Fruit fly (Drosophila melanogaster) whole organism, embryonic: ENCODE data around the gene CG31360.

ENCODE experiments used
- BEAF-32 ChIP-seq: fragments of 200-800 bp; sonication (Bioruptor generic); optimal IDR thresholded peaks from 3 replicates; lab custom pipeline; 2017; ENCODE audit warnings: missing biosample characterization, missing genetic modification characterization, mild to moderate bottlenecking, moderate library complexity, missing genetic modification reagents
- CG10431 ChIP-seq: fragments of 200-800 bp; sonication (Bioruptor generic); optimal IDR thresholded peaks from 3 replicates; lab custom pipeline; 2018; ENCODE audit warnings: missing biosample characterization, mild to moderate bottlenecking, missing genetic modification characterization
- CG12236 ChIP-seq: fragments of 200-800 bp; sonication (Bioruptor generic); optimal IDR thresholded peaks from 2 replicates; lab custom pipeline; 2016; ENCODE audit warnings: missing biosample characterization, missing genetic modification characterization
- CG12391 ChIP-seq: fragments of 200-800 bp; sonication (Bioruptor generic); optimal IDR thresholded peaks from 3 replicates; lab custom pipeline; 2018; ENCODE audit warnings: missing biosample characterization, mild to moderate bottlenecking, missing genetic modification characterization, moderate library complexity
- CG12942 ChIP-seq: fragments of 200-800 bp; sonication (Bioruptor generic); optimal IDR thresholded peaks from 3 replicates; lab custom pipeline; 2016; ENCODE audit warnings: missing biosample characterization, missing genetic modification characterization
- CG14441 ChIP-seq: fragments of 200-800 bp; sonication (Bioruptor generic); IDR thresholded peaks from 2 replicates; pipeline ENCODE4 v1.3.6; 2022; ENCODE audit warnings: missing biosample characterization, missing genetic modification characterization
- CG17912 ChIP-seq: fragments of 200-800 bp; sonication (Bioruptor generic); optimal IDR thresholded peaks from 2 replicates; lab custom pipeline; 2018; ENCODE audit warnings: missing biosample characterization, mild to moderate bottlenecking, missing genetic modification characterization
- CG2120 ChIP-seq: fragments of 200-800 bp; sonication (Bioruptor generic); optimal IDR thresholded peaks from 3 replicates; lab custom pipeline; 2016; ENCODE audit warnings: missing biosample characterization, missing genetic modification characterization
- CG30020 ChIP-seq: fragments of 200-800 bp; optimal IDR thresholded peaks from 2 replicates; lab custom pipeline; 2019; ENCODE audit warnings: missing biosample characterization, mild to moderate bottlenecking, missing genetic modification characterization, moderate library complexity
- CG3163 ChIP-seq: fragments of 200-800 bp; sonication (Bioruptor generic); optimal IDR thresholded peaks from 3 replicates; lab custom pipeline; 2016; ENCODE audit warnings: missing biosample characterization, missing genetic modification characterization
- CG32767 ChIP-seq: fragments of 200-800 bp; sonication (Bioruptor generic); IDR thresholded peaks from 2 replicates; pipeline ENCODE4 v1.3.6; 2022; ENCODE audit warnings: missing biosample characterization, missing genetic modification characterization
- CG3407 ChIP-seq: fragments of 200-800 bp; sonication (Bioruptor generic); optimal IDR thresholded peaks from 2 replicates; lab custom pipeline; 2018; ENCODE audit warnings: missing biosample characterization, mild to moderate bottlenecking, missing genetic modification characterization
- CG5180 ChIP-seq: fragments of 200-800 bp; sonication (Bioruptor generic); optimal IDR thresholded peaks from 3 replicates; lab custom pipeline; 2017; ENCODE audit warnings: missing biosample characterization, missing genetic modification characterization, mild to moderate bottlenecking, moderate library complexity, missing genetic modification reagents
- CG6254 ChIP-seq: fragments of 200-800 bp; sonication (Bioruptor generic); optimal IDR thresholded peaks from 3 replicates; lab custom pipeline; 2017; ENCODE audit warnings: mild to moderate bottlenecking, missing biosample characterization, missing genetic modification reagents, missing genetic modification characterization
- CG7745 ChIP-seq: fragments of 200-800 bp; sonication (Bioruptor generic); optimal IDR thresholded peaks from 2 replicates; lab custom pipeline; 2018; ENCODE audit warnings: missing biosample characterization, mild to moderate bottlenecking, missing genetic modification characterization, moderate library complexity
- CG9437 ChIP-seq: fragments of 200-800 bp; sonication (Bioruptor generic); optimal IDR thresholded peaks from 2 replicates; lab custom pipeline; 2018; ENCODE audit warnings: missing biosample characterization, mild to moderate bottlenecking, missing genetic modification characterization
- CG9727 ChIP-seq: fragments of 200-800 bp; sonication (Bioruptor generic); optimal IDR thresholded peaks from 3 replicates; lab custom pipeline; 2017; ENCODE audit warnings: missing biosample characterization, mild to moderate bottlenecking, missing genetic modification characterization
- CG9797 ChIP-seq: fragments of 200-800 bp; sonication (Bioruptor generic); optimal IDR thresholded peaks from 3 replicates; lab custom pipeline; 2018; ENCODE audit warnings: missing biosample characterization, mild to moderate bottlenecking, missing genetic modification characterization
- CG9932 ChIP-seq: fragments of 200-800 bp; sonication (Bioruptor generic); IDR thresholded peaks from 2 replicates; pipeline ENCODE4 v1.3.6; 2022; ENCODE audit warnings: missing biosample characterization, missing genetic modification characterization
- Dref ChIP-seq: fragments of 200-800 bp; sonication (Bioruptor generic); IDR thresholded peaks from 2 replicates; pipeline ENCODE4 v1.3.6; 2022; ENCODE audit warnings: missing biosample characterization, missing genetic modification characterization
- E2f1 ChIP-seq: fragments of 200-800 bp; sonication (Bioruptor generic); IDR thresholded peaks from 2 replicates; pipeline ENCODE4 v1.3.6; 2022; ENCODE audit warnings: missing biosample characterization, missing genetic modification characterization
- HLH54F ChIP-seq: fragments of 200-800 bp; sonication (Bioruptor generic); optimal IDR thresholded peaks from 3 replicates; lab custom pipeline; 2016; ENCODE audit warnings: missing biosample characterization, missing genetic modification characterization
- Hey ChIP-seq: fragments of 200-800 bp; sonication (Bioruptor generic); optimal IDR thresholded peaks from 3 replicates; lab custom pipeline; 2018; ENCODE audit warnings: missing biosample characterization, mild to moderate bottlenecking, missing genetic modification characterization
- Hr3 ChIP-seq: fragments of 200-800 bp; sonication (Bioruptor generic); optimal IDR thresholded peaks from 3 replicates; lab custom pipeline; 2016; ENCODE audit warnings: missing biosample characterization, missing genetic modification characterization
- Lpt ChIP-seq: fragments of >200 bp; optimal IDR thresholded peaks from 2 replicates; lab custom pipeline; 2018; ENCODE audit warnings: missing biosample characterization, missing genetic modification characterization
- Max ChIP-seq: fragments of 200-800 bp; sonication (Bioruptor generic); optimal IDR thresholded peaks from 2 replicates; lab custom pipeline; 2016; ENCODE audit warnings: missing biosample characterization, mild to moderate bottlenecking, missing genetic modification characterization
- NC2β ChIP-seq: fragments of 200-800 bp; sonication (Bioruptor generic); optimal IDR thresholded peaks from 2 replicates; lab custom pipeline; 2016; ENCODE audit warnings: missing biosample characterization, missing genetic modification characterization
- Optix ChIP-seq: fragments of 200-800 bp; sonication (Bioruptor generic); IDR thresholded peaks from 3 replicates; pipeline ENCODE4 v1.3.6; 2022; ENCODE audit warnings: missing biosample characterization, missing genetic modification characterization
- Rfx ChIP-seq: fragments of 200-800 bp; sonication (Bioruptor generic); IDR thresholded peaks from 2 replicates; pipeline ENCODE4 v1.3.6; 2022; ENCODE audit warnings: missing biosample characterization, missing genetic modification characterization
- Sin3A ChIP-seq: fragments of >200 bp; optimal IDR thresholded peaks from 2 replicates; lab custom pipeline; 2018
- Xbp1 ChIP-seq: fragments of 200-800 bp; sonication (Bioruptor generic); optimal IDR thresholded peaks from 3 replicates; lab custom pipeline; 2016; ENCODE audit warnings: missing biosample characterization, mild to moderate bottlenecking, missing genetic modification characterization
- abd-A ChIP-seq: fragments of 200-800 bp; sonication (Bioruptor generic); optimal IDR thresholded peaks from 3 replicates; lab custom pipeline; 2019; ENCODE audit warnings: missing biosample characterization, mild to moderate bottlenecking, missing genetic modification characterization, moderate library complexity
- crc ChIP-seq: fragments of 200-800 bp; sonication (Bioruptor generic); optimal IDR thresholded peaks from 2 replicates; lab custom pipeline; 2016; ENCODE audit warnings: missing biosample characterization, missing genetic modification characterization
- crol ChIP-seq: fragments of 200-800 bp; sonication (Bioruptor generic); IDR thresholded peaks from 2 replicates; pipeline ENCODE4 v1.3.6; 2022; ENCODE audit warnings: missing biosample characterization, missing genetic modification characterization
- da ChIP-seq: fragments of 200-800 bp; sonication (Bioruptor generic); optimal IDR thresholded peaks from 2 replicates; lab custom pipeline; 2016; ENCODE audit warnings: missing biosample characterization, missing genetic modification characterization
- disco-r ChIP-seq: fragments of 200-800 bp; sonication (Bioruptor generic); optimal IDR thresholded peaks from 2 replicates; lab custom pipeline; 2016; ENCODE audit warnings: missing biosample characterization, missing genetic modification characterization
- fd102C ChIP-seq: fragments of 200-800 bp; sonication (Bioruptor generic); optimal IDR thresholded peaks from 2 replicates; lab custom pipeline; 2018; ENCODE audit warnings: missing biosample characterization, mild to moderate bottlenecking, missing genetic modification characterization, moderate library complexity
- ham ChIP-seq: fragments of 200-800 bp; sonication (Bioruptor generic); IDR thresholded peaks from 2 replicates; pipeline ENCODE4 v1.3.6; 2022; ENCODE audit warnings: missing biosample characterization, missing genetic modification characterization
- jing ChIP-seq: fragments of 200-800 bp; sonication (Bioruptor generic); optimal IDR thresholded peaks from 2 replicates; lab custom pipeline; 2018; ENCODE audit warnings: missing biosample characterization, mild to moderate bottlenecking, missing genetic modification characterization
- kni ChIP-seq: fragments of 200-800 bp; sonication (Bioruptor generic); optimal IDR thresholded peaks from 3 replicates; lab custom pipeline; 2017; ENCODE audit warnings: mild to moderate bottlenecking, missing biosample characterization, missing genetic modification reagents, missing genetic modification characterization
- lab ChIP-seq: fragments of 200-800 bp; sonication (Bioruptor generic); optimal IDR thresholded peaks from 3 replicates; lab custom pipeline; 2017; ENCODE audit warnings: missing biosample characterization, missing genetic modification characterization, mild to moderate bottlenecking, moderate library complexity, missing genetic modification reagents
- luna ChIP-seq: fragments of 200-800 bp; sonication (Bioruptor generic); optimal IDR thresholded peaks from 2 replicates; lab custom pipeline; 2016; ENCODE audit warnings: missing biosample characterization, missing genetic modification characterization
- mirr ChIP-seq: fragments of 200-800 bp; sonication (Bioruptor generic); optimal IDR thresholded peaks from 3 replicates; lab custom pipeline; 2018; ENCODE audit warnings: missing biosample characterization, mild to moderate bottlenecking, missing genetic modification characterization
- nerfin-2 ChIP-seq: fragments of 200-800 bp; sonication (Bioruptor generic); IDR thresholded peaks from 2 replicates; pipeline ENCODE4 v1.3.6; 2022; ENCODE audit warnings: missing biosample characterization, missing genetic modification characterization; ENCODE audit not compliant: partially characterized antibody
- oc ChIP-seq: fragments of 200-800 bp; sonication (Bioruptor generic); optimal IDR thresholded peaks from 2 replicates; lab custom pipeline; 2018; ENCODE audit warnings: missing biosample characterization, mild to moderate bottlenecking, missing genetic modification characterization, moderate library complexity
- otp ChIP-seq: fragments of 200-800 bp; sonication (Bioruptor generic); IDR thresholded peaks from 3 replicates; pipeline ENCODE4, ENCODE4 v1.3.6; 2022; ENCODE audit warnings: missing biosample characterization, missing genetic modification characterization
- scrt ChIP-seq: fragments of 200-800 bp; sonication (Bioruptor generic); optimal IDR thresholded peaks from 2 replicates; lab custom pipeline; 2018; ENCODE audit warnings: missing biosample characterization, mild to moderate bottlenecking, missing genetic modification characterization, moderate library complexity
- sens-2 ChIP-seq: fragments of 200-800 bp; sonication (Bioruptor generic); IDR thresholded peaks from 2 replicates; pipeline ENCODE4 v1.3.6; 2022; ENCODE audit warnings: missing biosample characterization, missing genetic modification characterization
- slp2 ChIP-seq: fragments of 200-800 bp; sonication (Bioruptor generic); optimal IDR thresholded peaks from 2 replicates; lab custom pipeline; 2016; ENCODE audit warnings: missing biosample characterization, missing genetic modification characterization
- toy ChIP-seq: fragments of 200-800 bp; sonication (Bioruptor generic); IDR thresholded peaks from 2 replicates; pipeline ENCODE4 v1.3.6; 2022; ENCODE audit warnings: missing biosample characterization, missing genetic modification characterization
- trh ChIP-seq: fragments of 200-800 bp; sonication (Bioruptor generic); optimal IDR thresholded peaks from 2 replicates; lab custom pipeline; 2016; ENCODE audit warnings: missing biosample characterization, missing genetic modification characterization

Gene CG31360

dm6 chr3R:17710900-17711645 lies 26.2 kb downstream of the CG31360 start (continued):
- no peak for TF ChIP-seq slp2 (GFP tag; lab: Kevin White, UChicago)
- TF ChIP-seq CG9797 (GFP tag; lab: Kevin White, UChicago): no peak
- no peak for TF ChIP-seq CG2120
- no peak for TF ChIP-seq scrt (GFP tag; lab: Kevin White, UChicago)
- TF ChIP-seq BEAF-32 (GFP tag; lab: Kevin White, UChicago): no peak
- no peak for TF ChIP-seq otp
- peak; percentile 34 for TF ChIP-seq oc (tag; lab: Kevin White, UChicago)
- no peak for TF ChIP-seq CG3407
- peak; percentile 30; the same call in 1 of the 2 replicates for TF ChIP-seq CG32767 (GFP tag; lab: Robert Waterston, UW)
- no peak for TF ChIP-seq CG9932 (GFP tag; lab: Robert Waterston, UW)
- TF ChIP-seq CG30020 (tag; lab: Kevin White, UChicago): no peak
- no peak for TF ChIP-seq Optix
- peak; percentile 18 for TF ChIP-seq CG7745
- no peak for TF ChIP-seq CG9437 (GFP tag; lab: Kevin White, UChicago)
- TF ChIP-seq CG12391 (tag; lab: Kevin White, UChicago): no peak
- TF ChIP-seq Rfx (GFP tag; lab: Robert Waterston, UW): no peak
- TF ChIP-seq Xbp1: no peak
- no peak for TF ChIP-seq Max (GFP tag; lab: Kevin White, UChicago)
- peak; percentile 26 for TF ChIP-seq Lpt (GFP tag; lab: Kevin White, UChicago)
- peak; percentile 88 for TF ChIP-seq CG5180 (GFP tag; lab: Kevin White, UChicago)
- no peak for TF ChIP-seq Sin3A (lab: Kevin White, UChicago)
- TF ChIP-seq CG17912 (GFP tag; lab: Kevin White, UChicago): no peak
- TF ChIP-seq Hey (tag; lab: Kevin White, UChicago): peak; percentile 21
- TF ChIP-seq nerfin-2 (GFP tag; lab: Robert Waterston, UW): no peak
- no peak for TF ChIP-seq HLH54F (GFP tag; lab: Kevin White, UChicago)
- TF ChIP-seq CG14441: no peak
- no peak for TF ChIP-seq CG3163 (GFP tag; lab: Kevin White, UChicago)
- TF ChIP-seq NC2β (GFP tag; lab: Kevin White, UChicago): no peak
- no peak for TF ChIP-seq lab (GFP tag; lab: Kevin White, UChicago)
- TF ChIP-seq CG6254 (GFP tag; lab: Kevin White, UChicago): no peak
- no peak for TF ChIP-seq disco-r (GFP tag; lab: Kevin White, UChicago)
- no peak for TF ChIP-seq CG12236 (GFP tag; lab: Kevin White, UChicago)
- no peak for TF ChIP-seq CG9727 (GFP tag; lab: Kevin White, UChicago)
- peak; percentile 81 for TF ChIP-seq kni (GFP tag; lab: Kevin White, UChicago)
- peak; percentile 89 for TF ChIP-seq abd-A
- no peak for TF ChIP-seq fd102C (GFP tag; lab: Kevin White, UChicago)
- no peak for TF ChIP-seq crc (GFP tag; lab: Kevin White, UChicago)
- no peak for TF ChIP-seq trh
- no peak for TF ChIP-seq Hr3 (GFP tag; lab: Kevin White, UChicago)
- TF ChIP-seq jing (GFP tag; lab: Kevin White, UChicago): no peak
- TF ChIP-seq luna (GFP tag; lab: Kevin White, UChicago): no peak
- TF ChIP-seq mirr (GFP tag; lab: Kevin White, UChicago): no peak
- no peak for TF ChIP-seq E2f1
- TF ChIP-seq Dref: no peak
- TF ChIP-seq sens-2 (GFP tag; lab: Robert Waterston, UW): no peak
- TF ChIP-seq crol (GFP tag; lab: Robert Waterston, UW): peak; percentile 89
- no peak for TF ChIP-seq CG12942
- no peak for TF ChIP-seq CG10431 (GFP tag; lab: Kevin White, UChicago)
- TF ChIP-seq da (GFP tag; lab: Kevin White, UChicago): no peak
- no peak for TF ChIP-seq toy
- no peak for TF ChIP-seq ham (GFP tag; lab: Robert Waterston, UW)
